Fruit fly (Drosophila melanogaster) whole organism, pupa: ENCODE measurements around the gene CG10467.

Experiments used
- CG10348 ChIP-seq: fragments of 200-800 bp; sonication (Bioruptor generic); IDR thresholded peaks from 2 replicates; pipeline ENCODE4 v1.3.6; 2022; ENCODE audit warnings: missing biosample characterization, missing genetic modification characterization
- CG12605 ChIP-seq: fragments of 200-800 bp; sonication (Bioruptor generic); IDR thresholded peaks from 2 replicates; pipeline ENCODE4 v1.3.6; 2022; ENCODE audit warnings: missing biosample characterization, missing genetic modification characterization
- CG13204 ChIP-seq: fragments of 200-800 bp; sonication (Bioruptor generic); optimal IDR thresholded peaks from 2 replicates; lab custom pipeline; 2018; ENCODE audit warnings: missing biosample characterization, mild to moderate bottlenecking, missing genetic modification characterization, moderate library complexity
- CG14655 ChIP-seq: fragments of 200-800 bp; sonication (Bioruptor generic); optimal IDR thresholded peaks from 3 replicates; lab custom pipeline; 2017; ENCODE audit warnings: mild to moderate bottlenecking, missing biosample characterization, missing genetic modification reagents, missing genetic modification characterization
- CG15710 ChIP-seq: fragments of 200-800 bp; sonication (Bioruptor generic); optimal IDR thresholded peaks from 2 replicates; lab custom pipeline; 2018; ENCODE audit warnings: missing biosample characterization, mild to moderate bottlenecking, missing genetic modification characterization, moderate library complexity
- CG17806 ChIP-seq: fragments of 200-800 bp; sonication (Bioruptor generic); optimal IDR thresholded peaks from 2 replicates; lab custom pipeline; 2018; ENCODE audit warnings: missing biosample characterization, mild to moderate bottlenecking, missing genetic modification characterization, moderate library complexity
- CG32121 ChIP-seq: fragments of 200-800 bp; sonication (Bioruptor generic); IDR thresholded peaks from 2 replicates; pipeline ENCODE4 v1.3.6; 2022; ENCODE audit warnings: missing biosample characterization, missing genetic modification characterization
- CG34367 ChIP-seq: fragments of 200-800 bp; sonication (Bioruptor generic); optimal IDR thresholded peaks from 2 replicates; lab custom pipeline; 2018; ENCODE audit warnings: missing biosample characterization, mild to moderate bottlenecking, missing genetic modification characterization
- CG4496 ChIP-seq: fragments of 200-800 bp; sonication (Bioruptor generic); IDR thresholded peaks from 3 replicates; pipeline ENCODE4 v1.3.6; 2022; ENCODE audit warnings: missing biosample characterization, missing genetic modification characterization
- CG8159 ChIP-seq: fragments of 200-800 bp; sonication (Bioruptor generic); optimal IDR thresholded peaks from 3 replicates; lab custom pipeline; 2018; ENCODE audit warnings: missing biosample characterization, mild to moderate bottlenecking, missing genetic modification characterization, moderate library complexity
- CG8301 ChIP-seq: fragments of 200-800 bp; sonication (Bioruptor generic); optimal IDR thresholded peaks from 2 replicates; lab custom pipeline; 2018; ENCODE audit warnings: missing biosample characterization, mild to moderate bottlenecking, missing genetic modification characterization
- CG9948 ChIP-seq: fragments of 200-800 bp; sonication (Bioruptor generic); optimal IDR thresholded peaks from 2 replicates; lab custom pipeline; 2018; ENCODE audit warnings: missing biosample characterization, mild to moderate bottlenecking, missing genetic modification characterization, moderate library complexity
- D1 ChIP-seq: fragments of 200-800 bp; sonication (Bioruptor generic); optimal IDR thresholded peaks from 2 replicates; lab custom pipeline; 2018; ENCODE audit warnings: missing biosample characterization, mild to moderate bottlenecking, missing genetic modification characterization, moderate library complexity
- EcR ChIP-seq: fragments of 200-800 bp; sonication (Bioruptor generic); optimal IDR thresholded peaks from 3 replicates; lab custom pipeline; 2019; ENCODE audit warnings: missing biosample characterization, missing genetic modification characterization, mild to moderate bottlenecking, moderate library complexity, missing genetic modification reagents
- Ets98B ChIP-seq: fragments of 200-800 bp; sonication (Bioruptor generic); IDR thresholded peaks from 2 replicates; pipeline ENCODE4 v1.3.6; 2022; ENCODE audit warnings: missing biosample characterization, missing genetic modification characterization
- Pif1A ChIP-seq: fragments of 200-800 bp; sonication (Bioruptor generic); optimal IDR thresholded peaks from 3 replicates; lab custom pipeline; 2016; ENCODE audit warnings: missing biosample characterization, missing genetic modification characterization
- Pif1B ChIP-seq: fragments of 200-800 bp; sonication (Bioruptor generic); optimal IDR thresholded peaks from 3 replicates; lab custom pipeline; 2016; ENCODE audit warnings: missing biosample characterization, missing genetic modification characterization
- Snoo ChIP-seq: fragments of 200-800 bp; sonication (Bioruptor generic); optimal IDR thresholded peaks from 3 replicates; lab custom pipeline; 2017; ENCODE audit warnings: missing biosample characterization, mild to moderate bottlenecking, missing genetic modification characterization, inconsistent platforms
- fd96Ca ChIP-seq: fragments of 200-800 bp; sonication (Bioruptor generic); IDR thresholded peaks from 3 replicates; pipeline ENCODE4 v1.3.6; 2022; ENCODE audit warnings: missing biosample characterization, missing genetic modification characterization
- gl ChIP-seq: fragments of 200-800 bp; sonication (Bioruptor generic); optimal IDR thresholded peaks from 2 replicates; lab custom pipeline; 2018; ENCODE audit warnings: missing biosample characterization, mild to moderate bottlenecking, missing genetic modification characterization
- rn ChIP-seq: fragments of 200-800 bp; sonication (Bioruptor generic); IDR thresholded peaks from 2 replicates; pipeline ENCODE4 v1.3.6; 2022; ENCODE audit warnings: missing biosample characterization, missing genetic modification characterization

Gene CG10467

dm6 chr3L:6138586-6138985 is 44.0 kb upstream of the CG10467 start:
- TF ChIP-seq CG13204 (GFP tag; lab: Kevin White, UChicago) (no peak), EcR (GFP tag; lab: Kevin White, UChicago) (no peak), Snoo (tag; lab: Kevin White, UChicago) (no peak), Pif1A (GFP tag; lab: Kevin White, UChicago) (no peak), Pif1B (GFP tag; lab: Kevin White, UChicago) (no peak), gl (no peak), D1 (tag; lab: Kevin White, UChicago) (no peak), CG15710 (tag; lab: Kevin White, UChicago) (no peak), CG9948 (tag; lab: Kevin White, UChicago) (no peak), Ets98B (GFP tag; lab: Robert Waterston, UW) (no peak), CG34367 (no peak), fd96Ca (GFP tag; lab: Robert Waterston, UW) (no peak), CG12605 (GFP tag; lab: Robert Waterston, UW) (no peak), rn (GFP tag; lab: Robert Waterston, UW) (no peak), CG4496 (GFP tag; lab: Robert Waterston, UW) (no peak), CG14655 (GFP tag; lab: Kevin White, UChicago) (no peak), CG8301 (no peak), CG10348 (GFP tag; lab: Robert Waterston, UW) (no peak), CG17806 (no peak)

- TF ChIP-seq CG15710 (tag; lab: Kevin White, UChicago) (no peak), CG9948 (tag; lab: Kevin White, UChicago) (no peak), CG8301 (no peak), Ets98B (GFP tag; lab: Robert Waterston, UW) (no peak), fd96Ca (GFP tag; lab: Robert Waterston, UW) (no peak), Snoo (tag; lab: Kevin White, UChicago) (no peak), CG17806 (no peak), CG14655 (GFP tag; lab: Kevin White, UChicago) (no peak), CG8159 (no peak), EcR (GFP tag; lab: Kevin White, UChicago) (no peak), CG34367 (no peak), rn (GFP tag; lab: Robert Waterston, UW) (no peak), Pif1B (GFP tag; lab: Kevin White, UChicago) (no peak), Pif1A (GFP tag; lab: Kevin White, UChicago) (no peak), CG13204 (GFP tag; lab: Kevin White, UChicago) (no peak), gl (no peak), CG4496 (GFP tag; lab: Robert Waterston, UW) (no peak), D1 (tag; lab: Kevin White, UChicago) (no peak), CG32121 (GFP tag; lab: Robert Waterston, UW) (no peak)
Measured at dm6 chr3L:6138018-6138417, 43.5 kb upstream of the CG10467 start, which contains the start of gene Lcp65Ae. Gene Lcp65Ae, minus strand, starts transcription at chr3L:6138118.

DNA sequence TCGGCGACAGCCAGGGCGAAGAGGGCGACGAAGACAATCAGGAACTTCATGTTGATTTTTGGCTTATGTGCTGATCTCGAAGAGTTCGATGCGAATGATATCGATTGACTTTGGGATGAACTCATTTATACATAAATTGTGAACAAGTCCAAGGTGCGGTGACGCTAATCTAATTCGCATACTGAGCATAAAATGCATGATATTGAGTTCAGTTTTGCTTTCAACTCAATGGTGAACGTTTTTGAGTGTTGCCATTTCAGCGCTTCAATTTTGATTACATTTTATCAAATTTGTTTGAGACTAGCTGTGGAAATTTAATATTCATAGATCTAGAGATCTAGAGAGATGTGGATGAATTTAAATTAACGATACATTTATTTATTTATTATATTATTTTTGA is 42.1 kb upstream of the CG10467 start, which contains the start of gene Lcp65Af:
Lcp65Af (minus strand) TSS at position 101 of the 400 bp plus-strand sequence.
- TF ChIP-seq Pif1A (GFP tag; lab: Kevin White, UChicago): no peak
- TF ChIP-seq Snoo (tag; lab: Kevin White, UChicago): no peak
- no peak for TF ChIP-seq CG17806
- TF ChIP-seq EcR (GFP tag; lab: Kevin White, UChicago): no peak
- TF ChIP-seq fd96Ca (GFP tag; lab: Robert Waterston, UW): no peak
- TF ChIP-seq Pif1B (GFP tag; lab: Kevin White, UChicago): no peak

DNA sequence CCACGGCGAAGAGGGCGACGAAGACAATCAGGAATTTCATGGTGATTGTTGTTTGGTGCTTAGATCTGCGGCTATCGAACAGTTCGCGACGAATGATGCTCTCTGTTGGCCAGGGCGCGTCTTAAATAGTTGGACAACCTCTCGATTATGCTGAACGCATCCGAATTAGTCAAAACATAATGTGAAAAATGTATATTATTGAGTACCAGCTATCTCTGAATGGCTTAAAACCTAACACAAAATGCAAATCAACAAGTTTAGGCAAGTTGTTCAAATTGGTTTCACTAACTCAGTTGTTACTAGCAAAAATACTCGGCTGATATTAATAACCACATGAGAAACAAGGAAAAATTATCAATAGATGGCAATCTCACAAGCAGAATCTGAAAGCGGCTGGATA is 40.6 kb upstream of the CG10467 start, which contains the start of gene Lcp65Ag1:
Lcp65Ag1 (minus strand) TSS at position 101 of the 400 bp plus-strand sequence.
- TF ChIP-seq CG34367 (no peak), D1 (tag; lab: Kevin White, UChicago) (no peak), fd96Ca (GFP tag; lab: Robert Waterston, UW) (no peak), CG17806 (no peak), CG8159 (no peak), CG10348 (GFP tag; lab: Robert Waterston, UW) (no peak), CG12605 (GFP tag; lab: Robert Waterston, UW) (no peak), Pif1A (GFP tag; lab: Kevin White, UChicago) (no peak)

dm6 chr3L:6133546-6133945 is 39.0 kb upstream of the CG10467 start, which contains the start of gene Lcp65Ag2:
Gene Lcp65Ag2, minus strand, starts transcription at chr3L:6133593.
- no peak for TF ChIP-seq CG13204 (GFP tag; lab: Kevin White, UChicago)
- no peak for TF ChIP-seq CG14655 (GFP tag; lab: Kevin White, UChicago)

- no peak for TF ChIP-seq Pif1B (GFP tag; lab: Kevin White, UChicago)
- TF ChIP-seq rn (GFP tag; lab: Robert Waterston, UW): 0 out of 2 replicates have a peak, but pooled peaks have one; percentile 9
Measured at dm6 chr3L:6132009-6132408, 37.5 kb upstream of the CG10467 start, which contains the start of gene Cpr65Au. Gene Cpr65Au, minus strand, starts transcription at chr3L:6132109.

DNA sequence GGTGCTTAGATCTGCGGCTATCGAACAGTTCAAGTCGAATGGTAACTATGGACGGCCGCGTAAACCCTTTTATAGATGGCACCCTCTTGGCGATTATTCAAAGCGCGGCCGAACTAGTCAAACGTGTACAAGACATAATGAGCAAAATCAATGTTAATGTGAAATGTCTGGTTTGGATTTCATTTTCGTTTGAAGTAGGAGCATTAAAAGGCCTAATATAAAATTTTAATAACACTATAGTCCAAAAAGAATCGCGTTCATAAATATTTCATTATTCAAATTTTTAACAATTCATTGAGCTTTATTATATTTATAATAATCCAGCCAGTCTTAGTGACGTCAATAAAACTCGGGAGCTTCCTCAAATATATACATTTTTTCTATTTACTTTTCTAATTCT is 36.4 kb upstream of the CG10467 start, which contains the start of gene Lcp65Ag3:
Lcp65Ag3 (minus strand) TSS at position 46 of the 400 bp plus-strand sequence.
- no peak for TF ChIP-seq rn (GFP tag; lab: Robert Waterston, UW)
- TF ChIP-seq CG9948 (tag; lab: Kevin White, UChicago): no peak
- no peak for TF ChIP-seq gl
- TF ChIP-seq Ets98B (GFP tag; lab: Robert Waterston, UW): no peak
- no peak for TF ChIP-seq Snoo (tag; lab: Kevin White, UChicago)
- TF ChIP-seq CG17806: no peak
- no peak for TF ChIP-seq CG4496 (GFP tag; lab: Robert Waterston, UW)
- no peak for TF ChIP-seq CG10348 (GFP tag; lab: Robert Waterston, UW)
- no peak for TF ChIP-seq Pif1B (GFP tag; lab: Kevin White, UChicago)
- TF ChIP-seq CG8159: no peak
- TF ChIP-seq CG15710 (tag; lab: Kevin White, UChicago): no peak
- TF ChIP-seq CG14655 (GFP tag; lab: Kevin White, UChicago): no peak
- no peak for TF ChIP-seq Pif1A (GFP tag; lab: Kevin White, UChicago)
